Fruit fly (Drosophila melanogaster) whole organism, embryonic: ENCODE results near the gene Cand1.

Experiments
- BEAF-32 ChIP-seq: fragments of 200-800 bp; sonication (Bioruptor generic); optimal IDR thresholded peaks from 3 replicates; lab custom pipeline; 2017; ENCODE audit warnings: missing biosample characterization, missing genetic modification characterization, mild to moderate bottlenecking, moderate library complexity, missing genetic modification reagents
- CG1024 ChIP-seq: fragments of 200-800 bp; sonication (Bioruptor generic); IDR thresholded peaks from 2 replicates; pipeline ENCODE4 v1.3.6; 2022; ENCODE audit warnings: missing biosample characterization, missing genetic modification characterization
- CG10274 ChIP-seq: fragments of 200-800 bp; sonication (Bioruptor generic); optimal IDR thresholded peaks from 3 replicates; lab custom pipeline; 2017; ENCODE audit warnings: missing biosample characterization, mild to moderate bottlenecking, missing genetic modification characterization
- CG10654 ChIP-seq: fragments of 200-800 bp; sonication (Bioruptor generic); optimal IDR thresholded peaks from 2 replicates; lab custom pipeline; 2016; ENCODE audit warnings: missing biosample characterization, missing genetic modification characterization
- CG12104 ChIP-seq: fragments of 200-800 bp; sonication (Bioruptor generic); optimal IDR thresholded peaks from 3 replicates; lab custom pipeline; 2016; ENCODE audit warnings: missing biosample characterization, missing genetic modification characterization
- CG15601 ChIP-seq: fragments of 200-800 bp; sonication (Bioruptor generic); optimal IDR thresholded peaks from 3 replicates; lab custom pipeline; 2019; ENCODE audit warnings: missing biosample characterization, mild to moderate bottlenecking, missing genetic modification characterization, moderate library complexity
- CG1603 ChIP-seq: fragments of 200-800 bp; sonication (Bioruptor generic); optimal IDR thresholded peaks from 2 replicates; lab custom pipeline; 2019; ENCODE audit warnings: missing biosample characterization, mild to moderate bottlenecking, missing genetic modification characterization, moderate library complexity
- CG2116 ChIP-seq: fragments of 200-800 bp; sonication (Bioruptor generic); optimal IDR thresholded peaks from 3 replicates; lab custom pipeline; 2018; ENCODE audit warnings: missing biosample characterization, mild to moderate bottlenecking, missing genetic modification characterization
- CG2678 ChIP-seq: fragments of 200-800 bp; sonication (Bioruptor generic); optimal IDR thresholded peaks from 3 replicates; lab custom pipeline; 2019; ENCODE audit warnings: missing biosample characterization, mild to moderate bottlenecking, missing genetic modification characterization, moderate library complexity
- CG2712 ChIP-seq: fragments of 200-800 bp; optimal IDR thresholded peaks from 3 replicates; lab custom pipeline; 2019; ENCODE audit warnings: missing biosample characterization, mild to moderate bottlenecking, missing genetic modification characterization, moderate library complexity
- CG30020 ChIP-seq: fragments of 200-800 bp; optimal IDR thresholded peaks from 2 replicates; lab custom pipeline; 2019; ENCODE audit warnings: missing biosample characterization, mild to moderate bottlenecking, missing genetic modification characterization, moderate library complexity
- CG31224 ChIP-seq: fragments of 200-800 bp; sonication (Bioruptor generic); IDR thresholded peaks from 2 replicates; pipeline ENCODE4 v1.3.6; 2022; ENCODE audit warnings: missing biosample characterization, missing genetic modification characterization
- CG3163 ChIP-seq: fragments of 200-800 bp; sonication (Bioruptor generic); optimal IDR thresholded peaks from 3 replicates; lab custom pipeline; 2016; ENCODE audit warnings: missing biosample characterization, missing genetic modification characterization
- CG3995 ChIP-seq: fragments of 200-800 bp; sonication (Bioruptor generic); optimal IDR thresholded peaks from 3 replicates; lab custom pipeline; 2016; ENCODE audit warnings: missing biosample characterization, missing genetic modification characterization
- CG42726 ChIP-seq: fragments of 200-800 bp; sonication (Bioruptor generic); IDR thresholded peaks from 2 replicates; pipeline ENCODE4 v1.3.6; 2022; ENCODE audit warnings: missing biosample characterization, missing genetic modification characterization; ENCODE audit not compliant: partially characterized antibody
- CG6175 ChIP-seq: fragments of 200-800 bp; sonication (Bioruptor generic); IDR thresholded peaks from 3 replicates; pipeline ENCODE4 v1.3.6; 2022; ENCODE audit warnings: missing biosample characterization, missing genetic modification characterization
- CG6765 ChIP-seq: fragments of 200-800 bp; sonication (Bioruptor generic); optimal IDR thresholded peaks from 3 replicates; lab custom pipeline; 2017; ENCODE audit warnings: missing biosample characterization, mild to moderate bottlenecking, missing genetic modification characterization
- CG7372 ChIP-seq: fragments of 200-800 bp; sonication (Bioruptor generic); IDR thresholded peaks from 2 replicates; pipeline ENCODE4 v1.3.6; 2022; ENCODE audit warnings: missing biosample characterization, missing genetic modification characterization
- CG9437 ChIP-seq: fragments of 200-800 bp; sonication (Bioruptor generic); optimal IDR thresholded peaks from 2 replicates; lab custom pipeline; 2018; ENCODE audit warnings: missing biosample characterization, mild to moderate bottlenecking, missing genetic modification characterization
- CoRest ChIP-seq: fragments of 200-800 bp; sonication (Bioruptor generic); optimal IDR thresholded peaks from 3 replicates; lab custom pipeline; 2018; ENCODE audit warnings: missing biosample characterization, mild to moderate bottlenecking, missing genetic modification characterization, moderate library complexity
- D ChIP-seq, 2 experiments: fragments of 200-800 bp in 1 of 2; fragments of >200 bp in 1 of 2; sonication (Bioruptor generic) in 1 of 2; optimal IDR thresholded peaks; 2 replicates in 1 of 2; 3 replicates in 1 of 2; lab custom pipeline; 2017; ENCODE audit warnings: mild to moderate bottlenecking in 1 of 2, missing biosample characterization in 1 of 2, missing genetic modification characterization in 1 of 2, missing genetic modification reagents in 1 of 2
- Dref ChIP-seq: fragments of 200-800 bp; sonication (Bioruptor generic); IDR thresholded peaks from 2 replicates; pipeline ENCODE4 v1.3.6; 2022; ENCODE audit warnings: missing biosample characterization, missing genetic modification characterization
- E2f2 ChIP-seq: fragments of 200-800 bp; sonication (Bioruptor generic); IDR thresholded peaks from 2 replicates; pipeline ENCODE4 v1.3.6; 2022; ENCODE audit warnings: missing biosample characterization, missing genetic modification characterization
- Elba2 ChIP-seq: fragments of 200-800 bp; sonication (Bioruptor generic); optimal IDR thresholded peaks from 3 replicates; lab custom pipeline; 2016; ENCODE audit warnings: missing biosample characterization, missing genetic modification characterization
- Ets97D ChIP-seq: fragments of 200-800 bp; sonication (Bioruptor generic); optimal IDR thresholded peaks from 3 replicates; lab custom pipeline; 2016; ENCODE audit warnings: missing biosample characterization, missing genetic modification characterization
- HHEX ChIP-seq: fragments of 200-800 bp; sonication (Bioruptor generic); optimal IDR thresholded peaks from 3 replicates; lab custom pipeline; 2017; ENCODE audit warnings: missing biosample characterization, mild to moderate bottlenecking, missing genetic modification characterization, missing genetic modification reagents
- Hmx ChIP-seq: fragments of 200-800 bp; sonication (Bioruptor generic); optimal IDR thresholded peaks from 2 replicates; lab custom pipeline; 2016; ENCODE audit warnings: missing biosample characterization, missing genetic modification characterization
- Hr3 ChIP-seq: fragments of 200-800 bp; sonication (Bioruptor generic); optimal IDR thresholded peaks from 3 replicates; lab custom pipeline; 2016; ENCODE audit warnings: missing biosample characterization, missing genetic modification characterization
- Oli ChIP-seq: fragments of 200-800 bp; sonication (Bioruptor generic); optimal IDR thresholded peaks from 2 replicates; lab custom pipeline; 2018; ENCODE audit warnings: missing biosample characterization, mild to moderate bottlenecking, missing genetic modification characterization, moderate library complexity
- Rx ChIP-seq: fragments of 200-800 bp; sonication (Bioruptor generic); IDR thresholded peaks from 2 replicates; pipeline ENCODE4 v1.3.6; 2022; ENCODE audit warnings: missing biosample characterization, missing genetic modification characterization
- Sry-δ ChIP-seq: fragments of 200-800 bp; sonication (Bioruptor generic); optimal IDR thresholded peaks from 2 replicates; lab custom pipeline; 2016; ENCODE audit warnings: missing biosample characterization, missing genetic modification characterization
- Xbp1 ChIP-seq: fragments of 200-800 bp; sonication (Bioruptor generic); optimal IDR thresholded peaks from 3 replicates; lab custom pipeline; 2016; ENCODE audit warnings: missing biosample characterization, mild to moderate bottlenecking, missing genetic modification characterization
- bowl ChIP-seq: fragments of 200-800 bp; sonication (Bioruptor generic); IDR thresholded peaks from 2 replicates; pipeline ENCODE4 v1.3.6; 2022; ENCODE audit warnings: missing biosample characterization, missing genetic modification characterization
- da ChIP-seq: fragments of 200-800 bp; sonication (Bioruptor generic); optimal IDR thresholded peaks from 2 replicates; lab custom pipeline; 2016; ENCODE audit warnings: missing biosample characterization, missing genetic modification characterization
- lbe ChIP-seq: fragments of 200-800 bp; sonication (Bioruptor generic); optimal IDR thresholded peaks from 2 replicates; lab custom pipeline; 2016; ENCODE audit warnings: missing biosample characterization, mild to moderate bottlenecking, missing genetic modification characterization
- oc ChIP-seq: fragments of 200-800 bp; sonication (Bioruptor generic); optimal IDR thresholded peaks from 2 replicates; lab custom pipeline; 2018; ENCODE audit warnings: missing biosample characterization, mild to moderate bottlenecking, missing genetic modification characterization, moderate library complexity
- odd ChIP-seq: fragments of 200-800 bp; sonication (Bioruptor generic); optimal IDR thresholded peaks from 2 replicates; lab custom pipeline; 2017; ENCODE audit warnings: missing biosample characterization, mild to moderate bottlenecking, missing genetic modification characterization
- onecut ChIP-seq: fragments of 200-800 bp; sonication (Bioruptor generic); IDR thresholded peaks from 2 replicates; pipeline ENCODE4 v1.3.6; 2022; ENCODE audit warnings: missing biosample characterization, missing genetic modification characterization
- peb ChIP-seq: fragments of 200-800 bp; sonication (Bioruptor generic); IDR thresholded peaks from 2 replicates; pipeline ENCODE4 v1.3.6; 2022; ENCODE audit warnings: missing biosample characterization, missing genetic modification characterization
- pfk ChIP-seq: fragments of 200-800 bp; sonication (Bioruptor generic); optimal IDR thresholded peaks from 2 replicates; lab custom pipeline; 2018; ENCODE audit warnings: missing biosample characterization, mild to moderate bottlenecking, missing genetic modification characterization, moderate library complexity
- pho ChIP-seq: fragments of 200-800 bp; sonication (Bioruptor generic); optimal IDR thresholded peaks from 2 replicates; lab custom pipeline; 2016; ENCODE audit warnings: missing biosample characterization, missing genetic modification characterization
- phol ChIP-seq: fragments of 200-800 bp; sonication (Bioruptor generic); optimal IDR thresholded peaks from 3 replicates; lab custom pipeline; 2018; ENCODE audit warnings: missing biosample characterization, mild to moderate bottlenecking, missing genetic modification characterization, moderate library complexity
- prd ChIP-seq, 3 experiments: fragments of >200 bp in 2 of 3; fragments of 200-800 bp in 1 of 3; sonication (Bioruptor generic) in 1 of 3; optimal IDR thresholded peaks in 2 of 3; IDR thresholded peaks in 1 of 3; 2 replicates in 2 of 3; 3 replicates in 1 of 3; pipeline versions ENCODE4 v1.3.6 to Lab custom; 2017 to 2022; ENCODE audit warnings: missing biosample characterization in 1 of 3, missing genetic modification characterization in 1 of 3
- repo ChIP-seq: fragments of 200-800 bp; sonication (Bioruptor generic); optimal IDR thresholded peaks from 2 replicates; lab custom pipeline; 2016; ENCODE audit warnings: missing biosample characterization, missing genetic modification characterization
- row ChIP-seq: fragments of 200-800 bp; sonication (Bioruptor generic); IDR thresholded peaks from 3 replicates; pipeline ENCODE4 v1.3.6; 2022; ENCODE audit warnings: missing biosample characterization, missing genetic modification characterization
- scrt ChIP-seq: fragments of 200-800 bp; sonication (Bioruptor generic); optimal IDR thresholded peaks from 2 replicates; lab custom pipeline; 2018; ENCODE audit warnings: missing biosample characterization, mild to moderate bottlenecking, missing genetic modification characterization, moderate library complexity
- shn ChIP-seq: fragments of 200-800 bp; sonication (Bioruptor generic); optimal IDR thresholded peaks from 3 replicates; lab custom pipeline; 2016; ENCODE audit warnings: missing biosample characterization, missing genetic modification characterization
- slou ChIP-seq: fragments of 200-800 bp; sonication (Bioruptor generic); optimal IDR thresholded peaks from 3 replicates; lab custom pipeline; 2016; ENCODE audit warnings: missing biosample characterization, missing genetic modification characterization
- stwl ChIP-seq: fragments of 200-800 bp; sonication (Bioruptor generic); optimal IDR thresholded peaks from 3 replicates; lab custom pipeline; 2018; ENCODE audit warnings: missing biosample characterization, mild to moderate bottlenecking, missing genetic modification characterization, moderate library complexity
- tgo ChIP-seq: fragments of 200-800 bp; sonication (Bioruptor generic); IDR thresholded peaks from 3 replicates; pipeline ENCODE4 v1.3.6; 2022; ENCODE audit warnings: missing biosample characterization, missing genetic modification characterization
- zen ChIP-seq: fragments of 200-800 bp; sonication (Bioruptor generic); optimal IDR thresholded peaks from 3 replicates; lab custom pipeline; 2018; ENCODE audit warnings: missing biosample characterization, mild to moderate bottlenecking, missing genetic modification characterization, moderate library complexity

Gene Cand1

DNA sequence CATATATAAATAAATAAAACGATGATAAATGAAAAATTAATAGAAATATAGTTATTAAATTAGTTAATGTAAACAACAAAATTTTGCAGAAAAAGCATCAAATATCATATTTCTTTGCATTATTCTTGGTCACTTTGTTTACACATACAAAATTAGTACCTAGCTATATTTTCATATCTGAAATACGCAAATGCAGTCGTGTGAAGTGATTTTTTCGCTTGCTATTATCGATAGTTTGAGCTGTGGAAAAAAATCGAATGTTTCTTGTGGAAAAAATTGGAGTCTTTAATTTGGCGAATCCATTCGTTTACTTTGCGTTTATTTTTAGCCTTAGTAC, 33.9 kb upstream of the Cand1 start, which contains the start of gene Cnot4 (continued):
- TF ChIP-seq row (GFP tag; lab: Robert Waterston, UW) (peak; percentile 71), CG30020 (tag; lab: Kevin White, UChicago) (peak; percentile 92), zen (tag; lab: Kevin White, UChicago) (peak; percentile 16), phol (tag; lab: Kevin White, UChicago) (peak; percentile 23), CG42726 (GFP tag; lab: Robert Waterston, UW) (0 out of 2 replicates have a peak, but pooled peaks have one; percentile 12), HHEX (no peak), slou (GFP tag; lab: Kevin White, UChicago) (no peak), Hr3 (GFP tag; lab: Kevin White, UChicago) (peak; percentile 25), CG15601 (no peak), CG6175 (GFP tag; lab: Robert Waterston, UW) (no peak), pfk (no peak), scrt (GFP tag; lab: Kevin White, UChicago) (no peak), peb (GFP tag; lab: Robert Waterston, UW) (no peak), oc (tag; lab: Kevin White, UChicago) (no peak), Sry-δ (GFP tag; lab: Kevin White, UChicago) (peak; percentile 61), CG2712 (tag; lab: Kevin White, UChicago) (peak; percentile 36), CoRest (tag; lab: Kevin White, UChicago) (no peak), CG31224 (no peak), CG6765 (no peak), da (GFP tag; lab: Kevin White, UChicago) (no peak), bowl (GFP tag; lab: Robert Waterston, UW) (no peak), onecut (GFP tag; lab: Robert Waterston, UW) (no peak), Oli (no peak), CG9437 (GFP tag; lab: Kevin White, UChicago) (peak; percentile 35), CG10274 (GFP tag; lab: Kevin White, UChicago) (no peak), CG3995 (GFP tag; lab: Kevin White, UChicago) (peak; percentile 96), Elba2 (GFP tag; lab: Kevin White, UChicago) (no peak), CG7372 (GFP tag; lab: Robert Waterston, UW) (no peak), CG10654 (GFP tag; lab: Kevin White, UChicago) (no peak), repo (GFP tag; lab: Kevin White, UChicago) (no peak), BEAF-32 (GFP tag; lab: Kevin White, UChicago) (peak; percentile 69), tgo (GFP tag; lab: Robert Waterston, UW) (no peak), CG2678 (tag; lab: Kevin White, UChicago) (no peak), CG1024 (GFP tag; lab: Robert Waterston, UW) (no peak), CG12104 (GFP tag; lab: Kevin White, UChicago) (no peak), Hmx (no peak), Ets97D (GFP tag; lab: Kevin White, UChicago) (no peak), D (optimal IDR thresholded peaks at IDR 0.05; lab: Kevin White, UChicago) (no peak), D (GFP tag; optimal IDR thresholded peaks at IDR 0.05; lab: Kevin White, UChicago) (no peak), shn (GFP tag; lab: Kevin White, UChicago) (no peak), Xbp1 (GFP tag; lab: Kevin White, UChicago) (no peak), stwl (no peak), CG3163 (GFP tag; lab: Kevin White, UChicago) (no peak), odd (GFP tag; lab: Kevin White, UChicago) (no peak), CG1603 (peak; percentile 17), Dref (peak; percentile 71), Rx (GFP tag; lab: Robert Waterston, UW) (no peak), CG2116 (GFP tag; lab: Kevin White, UChicago) (peak; percentile 97), pho (GFP tag; lab: Kevin White, UChicago) (no peak), prd (optimal IDR thresholded peaks at IDR 0.05; lab: Kevin White, UChicago) (no peak), prd (GFP tag; IDR thresholded peaks at IDR 0.05; lab: Robert Waterston, UW) (no peak), lbe (GFP tag; lab: Kevin White, UChicago) (no peak), E2f2 (GFP tag; lab: Robert Waterston, UW) (no peak)
